Worm (Caenorhabditis elegans): ENCODE data around the gene rha-2.

rha-2 gene

DNA sequence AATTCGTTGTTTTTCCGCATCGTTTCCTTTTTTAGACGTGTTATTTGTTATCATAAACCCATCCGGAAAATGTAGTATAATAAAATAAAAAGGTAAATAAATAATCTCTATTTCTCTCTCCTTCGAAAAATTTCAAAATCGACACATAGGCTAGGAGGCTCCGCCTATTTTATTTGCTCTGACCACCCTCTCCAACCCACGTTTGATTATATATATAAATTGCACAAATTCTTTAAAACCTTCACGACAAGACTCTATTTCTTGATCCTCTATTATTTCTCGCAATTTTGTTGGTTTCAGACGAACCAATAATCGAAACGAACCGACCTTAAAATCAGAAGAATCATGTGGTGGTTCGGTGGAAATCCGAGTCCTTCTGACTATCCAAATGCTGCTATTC is 33.6 kb downstream of the rha-2 start, which contains the start of gene doxa-1:
TSS of gene doxa-1 (plus strand) at position 301 of the 400 bp plus-strand sequence.
- TF ChIP-seq ZK546.5 (tag; optimal IDR thresholded peaks at IDR 0.05): no peak
- no peak for TF ChIP-seq nhr-43 (tag; optimal IDR thresholded peaks at IDR 0.05; ENCODE audit: poor library complexity, severe bottlenecking)
- no peak for TF ChIP-seq nhr-12 (tag; optimal IDR thresholded peaks at IDR 0.05)
- no peak for TF ChIP-seq ceh-9 (tag; optimal IDR thresholded peaks at IDR 0.05)
- TF ChIP-seq unc-39 (tag; optimal IDR thresholded peaks at IDR 0.05): no peak
- no peak for TF ChIP-seq ama-1 (optimal IDR thresholded peaks at IDR 0.05)
- TF ChIP-seq hmg-11 (tag; optimal IDR thresholded peaks at IDR 0.05): no peak
- TF ChIP-seq mml-1 (tag; optimal IDR thresholded peaks at IDR 0.05): no peak
- TF ChIP-seq egl-27 (tag; optimal IDR thresholded peaks at IDR 0.05): no peak
- no peak for TF ChIP-seq R02D3.7 (tag; optimal IDR thresholded peaks at IDR 0.05)
- TF ChIP-seq nhr-11 (tag; optimal IDR thresholded peaks at IDR 0.05): no peak
- TF ChIP-seq ceh-28 (tag; optimal IDR thresholded peaks at IDR 0.05): no peak
- TF ChIP-seq tbx-2 (tag; optimal IDR thresholded peaks at IDR 0.05): no peak
- no peak for TF ChIP-seq unc-62 (GFP tag; optimal IDR thresholded peaks at IDR 0.05)
- TF ChIP-seq nhr-23 (tag; optimal IDR thresholded peaks at IDR 0.05): no peak
- TF ChIP-seq mdl-1 (tag; optimal IDR thresholded peaks at IDR 0.05): no peak
- no peak for TF ChIP-seq egl-5 (tag; optimal IDR thresholded peaks at IDR 0.05)
- no peak for TF ChIP-seq snpc-4 (tag; optimal IDR thresholded peaks at IDR 0.05)
- TF ChIP-seq nhr-67 (tag; optimal IDR thresholded peaks at IDR 0.05): no peak

DNA sequence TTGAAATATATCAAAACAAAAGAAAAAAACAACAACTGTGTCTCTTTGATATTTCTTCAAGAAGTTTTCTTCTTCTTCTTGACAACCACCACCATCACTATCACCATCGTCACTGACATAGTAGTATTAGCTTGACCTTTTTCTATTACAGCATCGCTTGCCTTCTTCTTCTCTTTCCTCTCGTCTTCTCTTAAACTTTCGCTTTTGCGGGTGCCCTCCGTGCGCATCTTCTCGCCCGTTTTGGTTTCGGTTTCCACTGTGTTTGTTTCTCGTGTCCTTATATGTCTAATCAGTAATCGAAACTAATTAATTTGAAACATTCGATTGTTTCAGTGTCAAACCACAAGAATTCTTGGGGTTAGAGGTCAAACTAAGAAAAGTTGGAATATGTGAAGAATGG is 35.0 kb downstream of the rha-2 start:
- TF ChIP-seq nhr-25 (tag; optimal IDR thresholded peaks at IDR 0.05): peak; percentile 83
- TF ChIP-seq ama-1 (optimal IDR thresholded peaks at IDR 0.05): no peak
- TF ChIP-seq nhr-23 (tag; optimal IDR thresholded peaks at IDR 0.05): peak; percentile 11

DNA sequence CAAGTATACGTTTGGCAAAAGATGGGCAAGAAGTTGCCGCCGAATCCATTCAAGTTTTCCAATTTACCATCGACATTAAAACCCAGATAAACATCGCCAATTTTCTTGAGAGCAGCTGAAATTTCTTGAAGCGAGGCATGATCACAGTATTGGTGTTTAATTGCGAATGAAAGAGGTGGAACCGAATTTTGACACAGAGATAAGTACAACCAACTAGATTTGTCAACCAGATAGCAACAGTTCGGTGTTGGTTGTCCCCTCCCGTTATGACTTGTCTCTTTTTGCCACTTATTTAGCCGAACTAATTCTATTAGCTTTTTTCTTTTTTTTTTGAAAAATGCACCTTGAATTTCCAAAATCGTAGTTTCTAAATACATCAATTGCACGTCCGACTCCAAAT is 36.0 kb downstream of the rha-2 start:
- no peak for TF ChIP-seq nfya-1 (tag; optimal IDR thresholded peaks at IDR 0.05; ENCODE audit: insufficient read depth)
- TF ChIP-seq nhr-25 (tag; optimal IDR thresholded peaks at IDR 0.05): peak; percentile 10
- TF ChIP-seq lin-39 (tag; optimal IDR thresholded peaks at IDR 0.05): no peak
- no peak for TF ChIP-seq nhr-237 (tag; optimal IDR thresholded peaks at IDR 0.05)
- TF ChIP-seq jun-1 (tag; optimal IDR thresholded peaks at IDR 0.05): no peak
- peak; percentile 80 for TF ChIP-seq elt-1 (tag; optimal IDR thresholded peaks at IDR 0.05)

DNA sequence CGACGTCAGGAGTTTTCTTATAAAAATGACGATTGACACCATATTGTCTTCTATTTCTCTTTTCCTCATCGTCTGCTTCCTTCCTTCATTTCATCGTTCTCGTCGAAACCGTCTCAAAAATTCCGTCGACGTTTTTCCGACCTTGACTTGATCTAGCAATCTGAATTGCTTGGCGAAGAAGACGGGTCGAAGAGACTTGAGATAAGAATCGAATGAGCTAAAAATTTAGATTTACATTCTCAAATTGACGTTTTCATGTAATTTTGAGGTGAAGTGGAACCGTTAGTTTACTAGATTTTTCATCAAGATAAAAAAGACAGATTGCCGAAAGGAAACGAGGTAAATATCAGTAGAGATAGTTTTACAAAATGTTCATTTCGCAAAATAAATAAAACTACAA is 36.8 kb downstream of the rha-2 start:
- peak; percentile 64 for TF ChIP-seq nhr-25 (tag; optimal IDR thresholded peaks at IDR 0.05)
- no peak for TF ChIP-seq nhr-237 (tag; optimal IDR thresholded peaks at IDR 0.05)
- TF ChIP-seq elt-1 (tag; optimal IDR thresholded peaks at IDR 0.05): peak; percentile 97
- peak; percentile 7 for TF ChIP-seq nhr-23 (tag; optimal IDR thresholded peaks at IDR 0.05)
- no peak for TF ChIP-seq pqm-1 (tag; optimal IDR thresholded peaks at IDR 0.05)

DNA sequence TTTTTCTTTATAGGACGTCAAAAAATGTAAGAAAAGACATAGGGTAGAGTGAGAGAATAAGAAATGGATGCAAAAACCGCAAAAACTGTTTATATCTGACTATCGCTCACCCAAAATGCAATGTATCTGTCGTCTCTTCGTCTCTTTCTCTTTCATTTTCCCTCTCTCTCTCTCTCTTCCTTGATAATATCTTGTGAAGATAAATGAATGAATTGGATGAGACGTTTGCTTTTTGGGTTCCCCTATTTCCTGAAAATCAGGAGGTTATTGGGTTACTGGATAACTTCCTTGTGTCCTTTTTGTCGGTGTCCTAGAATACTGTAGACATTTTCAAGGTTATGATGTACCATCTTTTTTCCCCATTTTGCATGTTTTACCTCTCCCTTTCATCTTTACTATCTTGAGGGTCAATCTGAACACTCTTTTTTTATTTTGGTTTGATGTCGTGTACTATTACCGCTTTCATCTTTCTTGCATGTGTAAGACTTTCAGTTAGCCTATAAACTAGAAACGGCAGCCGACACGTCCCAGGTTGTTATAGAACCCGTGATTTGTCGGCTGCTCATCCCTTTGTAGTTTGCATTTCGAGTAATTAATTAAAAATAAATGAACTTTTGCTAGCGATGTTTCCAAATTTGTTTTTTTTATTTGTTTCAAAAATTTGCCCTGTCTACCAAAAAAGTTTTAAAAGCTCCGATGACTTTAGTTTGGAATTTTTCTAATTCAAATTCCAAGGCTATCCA is 38.8 kb downstream of the rha-2 start:
- TF ChIP-seq nhr-23 (tag; optimal IDR thresholded peaks at IDR 0.05) (peak; percentile 93), elt-2 (tag; optimal IDR thresholded peaks at IDR 0.05) (no peak), snpc-4 (tag; optimal IDR thresholded peaks at IDR 0.05) (peak; percentile 71), elt-1 (tag; optimal IDR thresholded peaks at IDR 0.05) (peak; percentile 51)

DNA sequence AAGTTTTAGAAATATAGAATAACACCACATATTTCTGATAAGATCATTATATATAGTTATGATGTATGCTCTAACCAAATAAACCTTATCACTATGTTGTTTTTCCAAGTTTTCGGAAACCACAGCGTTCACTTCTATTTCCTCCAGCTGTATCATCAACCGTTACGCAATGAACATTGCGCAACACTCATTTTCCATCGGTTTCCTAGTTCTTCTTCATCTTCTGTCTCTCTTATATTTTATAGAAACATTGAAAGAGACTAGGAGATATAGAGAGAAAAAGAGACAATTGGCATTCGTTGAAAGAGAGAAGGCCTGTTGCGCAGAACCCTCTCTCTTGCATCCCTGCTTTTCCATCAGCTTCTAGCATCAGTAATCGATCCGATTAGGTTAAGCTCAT is 40.1 kb downstream of the rha-2 start:
- TF ChIP-seq egl-27 (tag; optimal IDR thresholded peaks at IDR 0.05): no peak
- TF ChIP-seq nhr-23 (tag; optimal IDR thresholded peaks at IDR 0.05): peak; percentile 19

DNA sequence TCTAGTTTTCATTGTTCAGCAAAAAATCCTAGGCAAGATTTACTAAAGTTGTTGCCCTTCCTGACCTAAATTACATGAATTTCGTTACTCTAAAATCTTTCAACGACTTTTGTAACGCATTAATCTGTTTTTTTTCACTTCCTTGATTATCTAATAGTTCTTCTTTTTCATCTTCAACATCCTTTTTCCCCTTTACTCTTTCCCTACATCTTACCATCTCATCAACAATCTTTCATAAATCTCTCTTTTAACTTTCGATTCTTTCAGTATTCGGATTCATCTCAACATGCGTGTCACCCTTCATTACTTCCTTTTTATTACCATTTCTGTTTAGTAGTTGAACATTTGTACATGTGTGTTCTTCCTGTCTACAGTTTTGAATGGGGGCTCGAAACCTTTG is 40.5 kb downstream of the rha-2 start:
- TF ChIP-seq snpc-4 (tag; optimal IDR thresholded peaks at IDR 0.05) (no peak), nhr-11 (tag; optimal IDR thresholded peaks at IDR 0.05) (no peak), nhr-77 (tag; optimal IDR thresholded peaks at IDR 0.05) (no peak), elt-1 (tag; optimal IDR thresholded peaks at IDR 0.05) (peak; percentile 96), nhr-23 (tag; optimal IDR thresholded peaks at IDR 0.05) (peak; percentile 67), zag-1 (tag; optimal IDR thresholded peaks at IDR 0.05) (no peak)

Data from whole organism, L3 larva.